Fruit fly (Drosophila melanogaster) Kc167 (cell line): ENCODE measurements around the gene BORCS6.

Experiments
- Myc ChIP-seq: fragments of >200 bp; optimal IDR thresholded peaks from 2 replicates; lab custom pipeline; 2017; ENCODE audit warnings: missing external identifiers
- Sin3A ChIP-seq: fragments of >200 bp; optimal IDR thresholded peaks from 2 replicates; lab custom pipeline; 2018; ENCODE audit warnings: missing external identifiers
- h ChIP-seq: fragments of >200 bp; optimal IDR thresholded peaks from 3 replicates; lab custom pipeline; 2018; ENCODE audit warnings: missing external identifiers
- insv ChIP-seq: fragments of >200 bp; optimal IDR thresholded peaks from 3 replicates; lab custom pipeline; 2018; ENCODE audit warnings: missing external identifiers
- psq ChIP-seq: fragments of >200 bp; optimal IDR thresholded peaks from 2 replicates; lab custom pipeline; 2017; ENCODE audit warnings: missing external identifiers
- ttk ChIP-seq: sonication (Bioruptor generic); optimal IDR thresholded peaks from 2 replicates; lab custom pipeline; 2017; ENCODE audit warnings: missing external identifiers

The BORCS6 gene

DNA sequence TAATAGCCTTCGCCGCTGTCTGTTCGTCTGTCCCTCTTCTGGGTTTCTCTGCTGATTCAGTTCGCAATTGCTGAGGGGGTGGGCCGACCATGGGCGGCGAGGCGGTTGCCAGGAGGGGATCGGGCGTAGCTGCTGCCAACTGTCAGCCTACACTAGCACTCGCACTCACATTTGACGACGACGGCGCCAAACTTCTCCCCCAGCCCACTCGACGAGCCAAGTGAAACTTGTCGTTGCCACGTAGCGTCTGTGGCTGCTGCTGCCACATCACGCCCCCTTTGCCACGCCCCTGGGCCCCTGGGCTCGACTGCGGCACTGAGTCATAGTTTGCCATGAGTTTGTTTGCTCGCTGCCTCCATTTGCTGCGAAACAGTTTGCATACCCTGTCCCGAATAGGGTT lies 16.6 kb downstream of the BORCS6 start:
- TF ChIP-seq Myc (lab: Kevin White, UChicago) (no peak), ttk (no peak), insv (lab: Kevin White, UChicago) (no peak), Sin3A (lab: Kevin White, UChicago) (no peak), psq (no peak), h (no peak)

- TF ChIP-seq ttk = no peak
- no peak for TF ChIP-seq h
- TF ChIP-seq Sin3A (lab: Kevin White, UChicago) = no peak
- no peak for TF ChIP-seq psq
- TF ChIP-seq Myc (lab: Kevin White, UChicago) = no peak
- no peak for TF ChIP-seq insv (lab: Kevin White, UChicago)
Measured at dm6 chr3L:559390-560034, 18.9 kb downstream of the BORCS6 start.

DNA sequence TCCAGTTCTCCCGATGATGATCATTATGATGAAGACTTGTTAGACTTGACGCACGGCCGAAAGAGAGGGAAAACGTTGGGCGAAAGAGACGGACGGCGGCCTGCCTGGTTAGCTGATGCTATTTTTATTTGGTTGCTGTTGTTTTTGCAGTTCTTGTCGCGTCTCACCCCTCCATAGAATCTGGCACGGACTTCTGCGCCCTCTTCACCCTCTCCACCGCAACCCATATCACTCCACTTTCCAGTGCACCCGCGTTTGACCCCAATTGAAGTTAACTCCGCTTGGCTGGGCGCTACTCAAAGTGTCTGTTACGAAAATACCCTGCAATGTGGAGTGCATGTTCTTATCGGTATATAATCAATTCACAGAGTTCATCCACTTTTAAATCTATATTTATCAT lies 20.5 kb downstream of the BORCS6 start:
- TF ChIP-seq h = no peak
- TF ChIP-seq insv (lab: Kevin White, UChicago) = no peak
- TF ChIP-seq Myc (lab: Kevin White, UChicago) = no peak
- TF ChIP-seq ttk = no peak
- no peak for TF ChIP-seq psq
- TF ChIP-seq Sin3A (lab: Kevin White, UChicago) = no peak

DNA sequence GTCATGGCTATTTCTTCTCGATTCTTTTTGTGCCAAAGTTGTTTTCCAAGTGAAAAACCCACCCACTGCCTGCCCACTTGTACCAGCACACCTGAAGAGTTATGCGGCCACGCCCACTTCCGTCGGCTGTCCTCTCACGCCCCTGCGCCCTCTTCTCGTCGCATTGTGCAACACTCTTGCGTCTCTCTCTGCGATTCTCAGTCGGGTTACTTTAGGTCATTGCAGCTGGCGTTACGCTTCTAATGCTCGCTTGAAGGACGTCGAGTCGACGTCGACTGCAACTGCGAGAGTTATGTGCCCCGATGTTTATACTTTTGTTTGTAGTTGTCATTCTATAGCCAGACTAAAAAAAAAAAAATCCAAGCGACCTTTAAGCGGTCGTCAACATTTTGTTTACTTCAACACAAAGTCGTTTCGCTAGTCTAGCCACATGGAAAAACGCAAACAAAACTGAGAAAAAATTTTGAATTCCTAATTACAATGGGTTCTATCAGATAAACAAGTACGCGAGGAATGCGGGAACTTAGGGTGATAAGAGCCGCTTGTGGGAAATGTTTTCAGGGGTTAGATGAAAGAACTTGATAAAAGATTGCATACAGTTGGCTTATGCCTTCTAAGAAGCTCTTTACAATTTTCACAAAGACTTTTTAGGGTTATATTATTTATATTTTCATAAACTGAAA lies 21.3 kb downstream of the BORCS6 start:
- TF ChIP-seq psq = no peak
- TF ChIP-seq h = no peak
- no peak for TF ChIP-seq ttk
- no peak for TF ChIP-seq Sin3A (lab: Kevin White, UChicago)
- TF ChIP-seq insv (lab: Kevin White, UChicago) = no peak
- no peak for TF ChIP-seq Myc (lab: Kevin White, UChicago)

DNA sequence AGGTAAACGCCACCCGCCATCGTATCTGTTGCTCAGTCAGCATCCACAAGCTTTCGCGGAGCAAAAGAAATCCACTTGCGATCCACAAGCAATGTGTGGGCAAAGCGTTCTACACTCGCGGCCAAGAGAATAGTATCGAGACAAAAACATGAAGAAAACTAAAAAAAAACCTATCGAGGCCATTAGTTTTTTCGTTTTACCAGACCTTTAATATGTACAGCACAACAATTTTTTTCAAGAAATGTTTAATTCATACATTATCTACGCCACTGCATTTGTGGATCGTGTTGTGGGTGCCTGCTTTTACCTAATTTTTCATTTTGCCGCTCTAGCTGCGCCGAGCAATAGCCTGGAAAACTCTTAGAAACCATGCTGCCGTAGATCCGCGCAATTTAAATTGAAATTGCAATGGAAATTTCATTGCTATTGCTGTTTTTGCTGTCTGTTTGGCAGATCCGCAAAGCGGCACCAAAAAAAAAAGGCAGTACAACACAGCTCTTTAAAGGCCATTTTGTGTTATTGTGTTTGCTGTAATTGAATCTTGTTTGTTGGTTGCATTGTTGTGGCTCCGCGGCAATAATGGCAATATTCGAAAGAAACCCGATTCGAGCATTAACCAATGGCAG lies 22.5 kb downstream of the BORCS6 start:
- no peak for TF ChIP-seq psq
- TF ChIP-seq h = no peak
- TF ChIP-seq ttk = no peak
- TF ChIP-seq Sin3A (lab: Kevin White, UChicago) = no peak
- TF ChIP-seq insv (lab: Kevin White, UChicago) = no peak
- no peak for TF ChIP-seq Myc (lab: Kevin White, UChicago)

dm6 chr3L:563951-564350 lies 23.3 kb downstream of the BORCS6 start:
- TF ChIP-seq Sin3A (lab: Kevin White, UChicago) = no peak
- no peak for TF ChIP-seq psq
- no peak for TF ChIP-seq h

dm6 chr3L:565561-565960 lies 24.9 kb downstream of the BORCS6 start:
- TF ChIP-seq Sin3A (lab: Kevin White, UChicago) (no peak), h (no peak), Myc (lab: Kevin White, UChicago) (no peak), ttk (no peak), insv (lab: Kevin White, UChicago) (no peak), psq (no peak)

DNA sequence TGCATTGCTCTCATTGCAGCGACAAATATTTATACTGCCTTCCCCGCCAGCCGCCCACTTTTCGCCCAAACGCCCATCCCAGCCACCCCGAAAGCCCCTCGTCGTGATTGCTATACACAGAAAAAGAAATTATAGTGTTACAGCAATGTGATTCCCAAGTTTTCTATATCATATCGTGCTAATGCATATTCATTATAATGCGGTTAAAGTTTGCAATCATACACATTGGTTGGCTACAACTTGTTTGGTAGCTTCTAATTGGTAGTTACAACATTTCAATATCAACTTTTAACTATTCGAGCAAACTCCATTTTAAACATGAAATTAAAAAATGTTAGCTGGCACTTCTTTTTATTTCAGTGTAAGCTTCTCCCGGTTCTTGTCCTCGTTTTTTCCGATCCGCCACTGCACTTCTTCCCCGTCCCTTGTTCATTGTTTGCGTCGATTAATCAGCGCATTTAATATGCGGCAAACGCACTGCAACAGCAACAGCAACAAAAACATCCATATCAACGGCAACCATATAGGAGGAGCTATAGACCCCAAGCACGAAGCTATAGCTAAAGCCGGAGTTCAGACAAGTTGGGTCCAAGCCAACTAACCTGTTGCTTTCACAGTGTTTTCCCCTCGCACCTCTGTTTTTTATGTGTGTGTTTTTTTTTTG lies 25.4 kb downstream of the BORCS6 start:
- TF ChIP-seq h (no peak), psq (no peak), insv (lab: Kevin White, UChicago) (no peak), ttk (no peak), Myc (lab: Kevin White, UChicago) (no peak), Sin3A (lab: Kevin White, UChicago) (no peak)

- no peak for TF ChIP-seq insv (lab: Kevin White, UChicago)
- TF ChIP-seq psq = no peak
- TF ChIP-seq Myc (lab: Kevin White, UChicago) = no peak
- no peak for TF ChIP-seq h
- no peak for TF ChIP-seq Sin3A (lab: Kevin White, UChicago)
- no peak for TF ChIP-seq ttk
Measured at dm6 chr3L:572940-573339, 32.3 kb downstream of the BORCS6 start.

DNA sequence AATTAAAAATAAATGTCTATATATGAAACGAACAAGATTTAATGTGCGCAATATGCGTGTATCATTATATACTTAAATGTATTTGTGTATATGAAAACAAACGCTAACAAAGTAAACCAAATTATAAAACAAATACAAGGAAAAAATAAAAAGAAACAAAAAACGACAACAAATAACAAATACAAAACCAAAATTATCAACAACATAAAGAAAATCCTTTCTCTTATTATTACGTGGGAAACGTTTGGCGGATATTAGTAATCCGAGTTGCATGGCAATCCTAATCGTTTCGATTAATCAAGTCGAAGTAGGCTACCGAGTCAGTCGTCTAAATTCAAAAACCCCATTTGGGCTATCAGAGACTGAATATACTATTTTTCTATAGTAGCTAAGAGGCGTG lies 40.4 kb downstream of the BORCS6 start, which contains the start of gene Ppm1:
Gene Ppm1 (plus strand): TSS at position 301 of the 400 bp plus-strand sequence.
- TF ChIP-seq Myc (lab: Kevin White, UChicago) = no peak
- no peak for TF ChIP-seq psq
- no peak for TF ChIP-seq insv (lab: Kevin White, UChicago)
- no peak for TF ChIP-seq h
- no peak for TF ChIP-seq Sin3A (lab: Kevin White, UChicago)
- no peak for TF ChIP-seq ttk

- TF ChIP-seq Myc (lab: Kevin White, UChicago) = no peak
- no peak for TF ChIP-seq insv (lab: Kevin White, UChicago)
- TF ChIP-seq psq = no peak
- no peak for TF ChIP-seq h
- no peak for TF ChIP-seq ttk
- TF ChIP-seq Sin3A (lab: Kevin White, UChicago) = no peak
Measured at dm6 chr3L:586582-587213, 46.0 kb downstream of the BORCS6 start.

dm6 chr3L:587827-588226 lies 47.2 kb downstream of the BORCS6 start:
- TF ChIP-seq Myc (lab: Kevin White, UChicago) (no peak), Sin3A (lab: Kevin White, UChicago) (no peak), ttk (no peak), psq (no peak), insv (lab: Kevin White, UChicago) (no peak), h (no peak)
